6 fruit fly cellular contexts compared by ENCODE assay signal in genomic region chr2L:4371516-4372136, dm6.
TF ChIP-seq lines count a peak whose summit lies in the region.

No protein-coding gene starts in this region.

- peak; percentile 16 for TF ChIP-seq CTCF in whole organism, embryonic (GFP tag; optimal IDR thresholded peaks at IDR 0.05; lab: Kevin White, UChicago)

TF ChIP-seq in whole organism, 6 proteins besides CTCF, POLR2A, EP300 and RAD21:
- TF ChIP-seq EcR (GFP tag; optimal IDR thresholded peaks at IDR 0.05; lab: Kevin White, UChicago) (no peak), Dll (optimal IDR thresholded peaks at IDR 0.05; lab: Kevin White, UChicago) (peak; percentile 62), CG8478 (optimal IDR thresholded peaks at IDR 0.05; lab: Kevin White, UChicago) (peak; percentile 87)

TF ChIP-seq in whole organism, adult, 20 proteins besides CTCF, POLR2A, EP300 and RAD21:
- TF ChIP-seq CG7045 (GFP tag; optimal IDR thresholded peaks at IDR 0.05; lab: Kevin White, UChicago): no peak
- TF ChIP-seq cic (GFP tag; optimal IDR thresholded peaks at IDR 0.05; lab: Kevin White, UChicago): no peak
- no peak for TF ChIP-seq Mnt (GFP tag; optimal IDR thresholded peaks at IDR 0.05; lab: Kevin White, UChicago)
- peak; percentile 55 for TF ChIP-seq tj (GFP tag; optimal IDR thresholded peaks at IDR 0.05; lab: Kevin White, UChicago)
- no peak for TF ChIP-seq CG1620 (GFP tag; optimal IDR thresholded peaks at IDR 0.05; lab: Kevin White, UChicago)
- peak; percentile 33 for TF ChIP-seq bab1 (GFP tag; optimal IDR thresholded peaks at IDR 0.05; lab: Kevin White, UChicago)
- TF ChIP-seq toe (GFP tag; optimal IDR thresholded peaks at IDR 0.05; lab: Kevin White, UChicago): no peak
- no peak for TF ChIP-seq CG14711 (tag; optimal IDR thresholded peaks at IDR 0.05; lab: Kevin White, UChicago)
- TF ChIP-seq CG11617 (GFP tag; optimal IDR thresholded peaks at IDR 0.05; lab: Kevin White, UChicago): no peak
- peak; percentile 93 for TF ChIP-seq pad (GFP tag; optimal IDR thresholded peaks at IDR 0.05; lab: Kevin White, UChicago)
- TF ChIP-seq CG12768 (GFP tag; optimal IDR thresholded peaks at IDR 0.05; lab: Kevin White, UChicago): no peak
- no peak for TF ChIP-seq Crg-1 (GFP tag; optimal IDR thresholded peaks at IDR 0.05; lab: Kevin White, UChicago)
- no peak for TF ChIP-seq ovo (GFP tag; optimal IDR thresholded peaks at IDR 0.05; lab: Kevin White, UChicago)
TF ChIP-seq in whole organism, adult: peak in this region for 3.

TF ChIP-seq in whole organism, embryonic, 481 proteins besides CTCF, POLR2A, EP300 and RAD21 (continues in another document):
- TF ChIP-seq toy (GFP tag; IDR thresholded peaks at IDR 0.05; lab: Robert Waterston, UW) (no peak), Dip2 (GFP tag; IDR thresholded peaks at IDR 0.05; lab: Robert Waterston, UW) (no peak), Oli (tag; optimal IDR thresholded peaks at IDR 0.05; lab: Kevin White, UChicago) (peak; percentile 81), ftz-f1 (GFP tag; optimal IDR thresholded peaks at IDR 0.05; lab: Kevin White, UChicago) (no peak), CG4328 (GFP tag; optimal IDR thresholded peaks at IDR 0.05; lab: Kevin White, UChicago) (no peak), C15 (GFP tag; IDR thresholded peaks at IDR 0.05; lab: Robert Waterston, UW) (no peak), ERR (GFP tag; optimal IDR thresholded peaks at IDR 0.05; lab: Kevin White, UChicago) (no peak), Ets97D (GFP tag; optimal IDR thresholded peaks at IDR 0.05; lab: Kevin White, UChicago) (no peak), crol (GFP tag; IDR thresholded peaks at IDR 0.05; lab: Robert Waterston, UW) (no peak), CG10959 (GFP tag; IDR thresholded peaks at IDR 0.05; lab: Robert Waterston, UW) (peak; percentile 59; the same call in 1 of the 2 replicates), CG13287 (GFP tag; IDR thresholded peaks at IDR 0.05; lab: Robert Waterston, UW; ENCODE audit: partially characterized antibody) (peak; percentile 43; the same call in 1 of the 2 replicates), CG17359 (tag; optimal IDR thresholded peaks at IDR 0.05; lab: Kevin White, UChicago) (peak; percentile 46), slou (GFP tag; optimal IDR thresholded peaks at IDR 0.05; lab: Kevin White, UChicago) (no peak), CG18011 (GFP tag; optimal IDR thresholded peaks at IDR 0.05; lab: Kevin White, UChicago) (no peak), H15 (GFP tag; IDR thresholded peaks at IDR 0.05; lab: Robert Waterston, UW) (no peak), CG30403 (GFP tag; optimal IDR thresholded peaks at IDR 0.05; lab: Kevin White, UChicago) (peak; percentile 63), CG18262 (tag; optimal IDR thresholded peaks at IDR 0.05; lab: Kevin White, UChicago) (peak; percentile 93), CG10366 (GFP tag; IDR thresholded peaks at IDR 0.05; lab: Robert Waterston, UW) (peak; percentile 11; the same call in 1 of the 2 replicates), peb (GFP tag; IDR thresholded peaks at IDR 0.05; lab: Robert Waterston, UW) (no peak)

TF ChIP-seq in whole organism, prepupa, 60 proteins besides CTCF, POLR2A, EP300 and RAD21 (continues in another document):
- TF ChIP-seq Ets96B (tag; optimal IDR thresholded peaks at IDR 0.05; lab: Kevin White, UChicago): peak; percentile 38
- TF ChIP-seq CG3032 (tag; optimal IDR thresholded peaks at IDR 0.05; lab: Kevin White, UChicago): no peak
- TF ChIP-seq OdsH (GFP tag; optimal IDR thresholded peaks at IDR 0.05; lab: Kevin White, UChicago): peak; percentile 53
- peak; percentile 55 for TF ChIP-seq Eip75B (GFP tag; optimal IDR thresholded peaks at IDR 0.05; lab: Kevin White, UChicago)
- peak; percentile 55 for TF ChIP-seq CG6163 (GFP tag; IDR thresholded peaks at IDR 0.05; lab: Robert Waterston, UW)
- TF ChIP-seq topi (GFP tag; optimal IDR thresholded peaks at IDR 0.05; lab: Kevin White, UChicago): peak; percentile 68
- TF ChIP-seq CG10669 (GFP tag; optimal IDR thresholded peaks at IDR 0.05; lab: Kevin White, UChicago): peak; percentile 27
- TF ChIP-seq CG31627 (GFP tag; optimal IDR thresholded peaks at IDR 0.05; lab: Kevin White, UChicago): peak; percentile 29
- TF ChIP-seq eg (GFP tag; IDR thresholded peaks at IDR 0.05; lab: Robert Waterston, UW): peak; percentile 61
- TF ChIP-seq CG32006 (GFP tag; optimal IDR thresholded peaks at IDR 0.05; lab: Kevin White, UChicago): peak; percentile 63
- TF ChIP-seq fd85E (GFP tag; optimal IDR thresholded peaks at IDR 0.05; lab: Kevin White, UChicago): peak; percentile 11
- no peak for TF ChIP-seq fd59A (GFP tag; optimal IDR thresholded peaks at IDR 0.05; lab: Kevin White, UChicago)
- TF ChIP-seq ss (GFP tag; optimal IDR thresholded peaks at IDR 0.05; lab: Kevin White, UChicago): peak; percentile 51 to 56
- TF ChIP-seq dac (GFP tag; optimal IDR thresholded peaks at IDR 0.05; lab: Kevin White, UChicago): no peak
- TF ChIP-seq CG6854 (GFP tag; optimal IDR thresholded peaks at IDR 0.05; lab: Kevin White, UChicago): peak; percentile 71
- peak; percentile 39 for TF ChIP-seq CG6808 (GFP tag; optimal IDR thresholded peaks at IDR 0.05; lab: Kevin White, UChicago)
- peak; percentile 2 for TF ChIP-seq CG4318 (GFP tag; optimal IDR thresholded peaks at IDR 0.05; lab: Kevin White, UChicago)
- TF ChIP-seq Blimp-1 (GFP tag; optimal IDR thresholded peaks at IDR 0.05; lab: Kevin White, UChicago): peak; percentile 36
- peak in 1 of 2 experiments; percentile 45 for TF ChIP-seq salr (GFP tag; optimal IDR thresholded peaks at IDR 0.05; lab: Kevin White, UChicago)
- TF ChIP-seq CG6792 (GFP tag; optimal IDR thresholded peaks at IDR 0.05; lab: Kevin White, UChicago): peak; percentile 65

TF ChIP-seq in whole organism, pupa, 21 proteins besides CTCF, POLR2A, EP300 and RAD21 (continues in another document):
- peak; percentile 26 for TF ChIP-seq D1 (tag; optimal IDR thresholded peaks at IDR 0.05; lab: Kevin White, UChicago)
- TF ChIP-seq CG17806 (tag; optimal IDR thresholded peaks at IDR 0.05; lab: Kevin White, UChicago): peak; percentile 21
- peak; percentile 60 for TF ChIP-seq CG15710 (tag; optimal IDR thresholded peaks at IDR 0.05; lab: Kevin White, UChicago)
- TF ChIP-seq CG14655 (GFP tag; optimal IDR thresholded peaks at IDR 0.05; lab: Kevin White, UChicago): peak; percentile 41
- TF ChIP-seq Pif1A (GFP tag; optimal IDR thresholded peaks at IDR 0.05; lab: Kevin White, UChicago): peak; percentile 55
- TF ChIP-seq Snoo (tag; optimal IDR thresholded peaks at IDR 0.05; lab: Kevin White, UChicago): peak; percentile 59
- TF ChIP-seq CG8301 (tag; optimal IDR thresholded peaks at IDR 0.05; lab: Kevin White, UChicago): peak; percentile 14
- peak; percentile 62 for TF ChIP-seq Pif1B (GFP tag; optimal IDR thresholded peaks at IDR 0.05; lab: Kevin White, UChicago)
- peak; percentile 76 for TF ChIP-seq EcR (GFP tag; optimal IDR thresholded peaks at IDR 0.05; lab: Kevin White, UChicago)
- TF ChIP-seq CG4496 (GFP tag; IDR thresholded peaks at IDR 0.05; lab: Robert Waterston, UW): peak; percentile 71; the same call in 2 of the 3 replicates
- TF ChIP-seq rn (GFP tag; IDR thresholded peaks at IDR 0.05; lab: Robert Waterston, UW): no peak
- peak; percentile 89 for TF ChIP-seq CG13204 (GFP tag; optimal IDR thresholded peaks at IDR 0.05; lab: Kevin White, UChicago)
- TF ChIP-seq Ets98B (GFP tag; IDR thresholded peaks at IDR 0.05; lab: Robert Waterston, UW): peak; percentile 67
- TF ChIP-seq CG32121 (GFP tag; IDR thresholded peaks at IDR 0.05; lab: Robert Waterston, UW): peak; percentile 32; the same call in 1 of the 2 replicates
- TF ChIP-seq CG12605 (GFP tag; IDR thresholded peaks at IDR 0.05; lab: Robert Waterston, UW): 0 out of 2 replicates have a peak, but pooled peaks have one; percentile 29
- TF ChIP-seq CG34367 (tag; optimal IDR thresholded peaks at IDR 0.05; lab: Kevin White, UChicago): peak; percentile 15
- peak; percentile 63; the same call in 2 of the 3 replicates for TF ChIP-seq fd96Ca (GFP tag; IDR thresholded peaks at IDR 0.05; lab: Robert Waterston, UW)
- TF ChIP-seq CG8159 (tag; optimal IDR thresholded peaks at IDR 0.05; lab: Kevin White, UChicago): peak; percentile 66
- TF ChIP-seq gl (tag; optimal IDR thresholded peaks at IDR 0.05; lab: Kevin White, UChicago): peak; percentile 38
- no peak for TF ChIP-seq CG10348 (GFP tag; IDR thresholded peaks at IDR 0.05; lab: Robert Waterston, UW)

TF ChIP-seq in whole organism, wandering third instar larva, 38 proteins besides CTCF, POLR2A, EP300 and RAD21 (continues in another document):
- TF ChIP-seq CrebA (GFP tag; optimal IDR thresholded peaks at IDR 0.05; lab: Kevin White, UChicago; ENCODE audit: borderline replicate concordance) (no peak), Mio (GFP tag; optimal IDR thresholded peaks at IDR 0.05; lab: Kevin White, UChicago) (no peak), h (GFP tag; optimal IDR thresholded peaks at IDR 0.05; lab: Kevin White, UChicago) (peak; percentile 66), CG32264 (GFP tag; optimal IDR thresholded peaks at IDR 0.05; lab: Kevin White, UChicago) (no peak), OdsH (GFP tag; optimal IDR thresholded peaks at IDR 0.05; lab: Kevin White, UChicago) (peak; percentile 67), Rel (GFP tag; optimal IDR thresholded peaks at IDR 0.05; lab: Kevin White, UChicago) (no peak), Rel (tag; optimal IDR thresholded peaks at IDR 0.05; lab: Kevin White, UChicago) (no peak), tai (GFP tag; optimal IDR thresholded peaks at IDR 0.05; lab: Kevin White, UChicago) (no peak), dl (GFP tag; optimal IDR thresholded peaks at IDR 0.05; lab: Kevin White, UChicago; ENCODE audit: insufficient read depth in 1 of 2, partially characterized antibody in 2 of 2) (peak in 1 of 2 experiments; percentile 24), lola (GFP tag; optimal IDR thresholded peaks at IDR 0.05; lab: Kevin White, UChicago) (no peak), dmrt93B (GFP tag; optimal IDR thresholded peaks at IDR 0.05; lab: Kevin White, UChicago) (peak; percentile 27), N (GFP tag; optimal IDR thresholded peaks at IDR 0.05; lab: Kevin White, UChicago) (peak; percentile 50), Myc (optimal IDR thresholded peaks at IDR 0.05; lab: Kevin White, UChicago) (no peak), Abd-B (GFP tag; optimal IDR thresholded peaks at IDR 0.05; lab: Kevin White, UChicago) (no peak), GATAd (GFP tag; optimal IDR thresholded peaks at IDR 0.05; lab: Kevin White, UChicago) (no peak), HLH106 (tag; optimal IDR thresholded peaks at IDR 0.05; lab: Kevin White, UChicago) (peak; percentile 73), psq (GFP tag; optimal IDR thresholded peaks at IDR 0.05; lab: Kevin White, UChicago) (peak; percentile 68), jim (GFP tag; optimal IDR thresholded peaks at IDR 0.05; lab: Kevin White, UChicago) (no peak), Hnf4 (GFP tag; optimal IDR thresholded peaks at IDR 0.05; lab: Kevin White, UChicago) (peak; percentile 17), foxo (GFP tag; optimal IDR thresholded peaks at IDR 0.05; lab: Kevin White, UChicago) (peak in 1 of 2 experiments; percentile 72), woc (GFP tag; optimal IDR thresholded peaks at IDR 0.05; lab: Kevin White, UChicago) (peak; percentile 74), Dfd (GFP tag; optimal IDR thresholded peaks at IDR 0.05; lab: Kevin White, UChicago) (no peak), usp (GFP tag; optimal IDR thresholded peaks at IDR 0.05; lab: Kevin White, UChicago) (no peak), pan (optimal IDR thresholded peaks at IDR 0.05; lab: Kevin White, UChicago) (no peak)
